Fruit fly (Drosophila melanogaster): ENCODE results near the gene COX8.

DNA sequence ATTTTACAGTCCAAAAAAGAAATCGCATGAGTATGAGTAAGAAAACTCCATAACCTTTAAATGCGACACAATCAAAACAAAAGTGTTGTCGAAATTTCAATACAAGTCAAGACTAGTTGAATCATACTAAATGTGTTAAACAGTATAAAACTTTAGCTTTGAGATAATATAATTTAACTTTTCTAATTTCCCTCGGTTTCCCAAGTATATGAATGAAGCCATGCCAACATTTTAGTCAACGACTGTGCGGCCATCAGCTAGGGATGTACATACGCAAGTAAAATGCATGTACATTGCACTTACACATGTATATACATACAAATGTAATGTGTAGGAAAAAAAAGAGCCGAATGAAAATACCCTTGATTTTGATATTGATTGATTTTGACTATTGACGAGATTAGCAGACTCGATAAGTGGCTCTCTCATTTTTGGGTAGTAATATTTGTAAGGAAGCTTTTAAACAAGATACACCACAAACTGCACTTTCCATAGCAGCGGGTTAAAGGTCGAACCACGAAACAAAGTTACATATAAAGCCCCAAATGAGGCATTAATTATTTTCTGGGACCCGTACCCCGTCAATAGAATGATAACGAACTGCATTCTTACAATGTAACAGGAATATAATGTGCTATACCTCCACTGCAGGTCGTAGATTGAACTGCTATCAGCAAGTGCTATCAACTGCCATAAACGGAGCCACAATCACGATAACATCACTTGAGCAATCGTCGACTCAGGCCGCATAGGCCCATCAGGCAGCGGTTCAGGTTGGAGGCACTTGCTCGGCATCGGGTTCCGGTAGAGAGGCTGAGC lies 15.0 kb downstream of the COX8 start:
- TF ChIP-seq CG12219 (GFP tag; optimal IDR thresholded peaks at IDR 0.05) (no peak), D19A (tag; optimal IDR thresholded peaks at IDR 0.05) (peak; percentile 76), Mes4 (GFP tag; optimal IDR thresholded peaks at IDR 0.05) (no peak), Blimp-1 (GFP tag; optimal IDR thresholded peaks at IDR 0.05) (no peak), CG1024 (GFP tag; IDR thresholded peaks at IDR 0.05) (no peak), ro (GFP tag; IDR thresholded peaks at IDR 0.05) (no peak), HLHmδ (GFP tag; optimal IDR thresholded peaks at IDR 0.05) (no peak), prd (optimal IDR thresholded peaks at IDR 0.05) (no peak), prd (GFP tag; IDR thresholded peaks at IDR 0.05) (no peak), lmd (GFP tag; IDR thresholded peaks at IDR 0.05) (no peak), CG13775 (GFP tag; optimal IDR thresholded peaks at IDR 0.05) (no peak)

All from whole organism, embryonic.